Worm (Caenorhabditis elegans): ENCODE results near the gene Y48G9A.9.

Gene Y48G9A.9

DNA sequence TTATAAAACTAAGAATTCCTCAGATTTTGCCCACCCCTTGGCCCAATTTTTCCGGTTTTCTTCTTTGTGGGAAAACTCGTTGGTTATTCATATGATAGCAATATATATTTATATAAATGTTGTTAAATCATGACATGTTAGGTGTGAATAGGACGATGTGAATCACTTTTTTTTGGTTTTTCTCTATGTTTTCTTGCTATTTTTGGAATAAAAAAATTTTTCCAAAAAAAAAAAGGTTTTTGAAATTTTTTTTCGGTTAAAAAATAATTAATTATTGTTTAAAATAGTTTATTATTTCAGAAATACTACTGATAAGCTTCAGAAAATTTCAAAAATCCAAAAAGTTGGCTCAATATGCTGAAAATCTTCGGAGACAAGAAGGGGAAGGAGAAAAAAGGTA is at the start of gene Y48G9A.9:
Y48G9A.9 (plus strand) TSS at position 301 of the 400 bp plus-strand sequence.
- no peak for TF ChIP-seq ama-1 (optimal IDR thresholded peaks at IDR 0.05)
- TF ChIP-seq ceh-18 (tag; optimal IDR thresholded peaks at IDR 0.05): no peak
- TF ChIP-seq ets-4 (tag; optimal IDR thresholded peaks at IDR 0.05): no peak
- TF ChIP-seq ceh-14 (tag; optimal IDR thresholded peaks at IDR 0.05): no peak
- TF ChIP-seq unc-42 (tag; optimal IDR thresholded peaks at IDR 0.05): no peak
- TF ChIP-seq fkh-6 (tag; optimal IDR thresholded peaks at IDR 0.05): no peak
- TF ChIP-seq ceh-48 (tag; optimal IDR thresholded peaks at IDR 0.05): no peak
- no peak for TF ChIP-seq ceh-30 (tag; optimal IDR thresholded peaks at IDR 0.05)
- TF ChIP-seq nfya-1 (tag; optimal IDR thresholded peaks at IDR 0.05): no peak
- TF ChIP-seq ceh-22 (tag; optimal IDR thresholded peaks at IDR 0.05): no peak

ce11 chrIII:2047907-2048306 is 44.6 kb upstream of the Y48G9A.9 start, which contains the start of gene dpy-1:
dpy-1 (minus strand) TSS chrIII:2048007.
- no peak for TF ChIP-seq fax-1 (tag; optimal IDR thresholded peaks at IDR 0.05)
- peak; percentile 51 for TF ChIP-seq elt-2 (tag; optimal IDR thresholded peaks at IDR 0.05)

DNA sequence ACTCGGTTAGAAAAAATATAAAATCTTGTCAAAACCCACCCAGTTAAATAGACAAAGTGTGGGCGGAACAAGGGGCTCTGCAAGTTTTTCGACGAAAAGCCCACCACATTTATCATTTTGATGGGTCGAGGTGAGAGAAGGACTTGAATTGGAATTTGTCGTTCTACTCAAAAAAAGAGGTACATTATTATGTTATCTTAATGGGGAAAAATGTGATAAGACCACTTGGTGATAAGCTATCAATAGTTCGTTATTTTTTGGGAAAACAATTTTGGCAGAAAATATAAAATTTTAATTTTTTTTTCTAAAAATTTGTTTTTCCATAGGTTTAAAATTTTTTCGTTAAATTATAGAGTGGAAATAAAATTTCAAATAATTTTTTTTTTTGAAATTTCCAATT is 42.7 kb upstream of the Y48G9A.9 start:
- no peak for TF ChIP-seq ref-2 (tag; optimal IDR thresholded peaks at IDR 0.05)
- TF ChIP-seq elt-2 (tag; optimal IDR thresholded peaks at IDR 0.05): peak; percentile 85
- TF ChIP-seq ceh-6 (GFP tag; optimal IDR thresholded peaks at IDR 0.05): no peak
- TF ChIP-seq ztf-16 (tag; optimal IDR thresholded peaks at IDR 0.05): no peak
- TF ChIP-seq rnt-1 (tag; optimal IDR thresholded peaks at IDR 0.05): no peak
- TF ChIP-seq ttx-3 (tag; optimal IDR thresholded peaks at IDR 0.05): no peak
- no peak for TF ChIP-seq ahr-1 (tag; optimal IDR thresholded peaks at IDR 0.05)

DNA sequence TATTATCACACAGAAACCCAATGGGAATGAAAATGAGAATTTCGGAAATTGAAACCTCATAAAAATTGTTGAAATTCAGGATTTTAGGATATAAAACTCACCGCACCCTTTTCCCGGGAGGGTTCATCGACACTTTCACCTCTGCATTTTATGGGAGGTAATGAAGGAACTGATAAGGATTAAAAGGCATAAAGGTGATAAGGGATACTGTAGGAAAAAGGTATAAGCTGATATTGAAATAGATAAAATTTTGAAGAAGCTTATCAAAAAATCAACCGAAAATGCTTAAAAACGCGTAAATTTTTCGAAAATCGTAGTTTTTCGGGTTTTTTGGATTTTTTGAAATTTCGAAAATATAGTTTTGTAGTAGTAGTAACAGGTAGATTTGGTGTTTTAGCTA is 42.0 kb upstream of the Y48G9A.9 start:
- no peak for TF ChIP-seq fax-1 (tag; optimal IDR thresholded peaks at IDR 0.05)
- TF ChIP-seq elt-2 (tag; optimal IDR thresholded peaks at IDR 0.05): peak; percentile 40

- no peak for TF ChIP-seq unc-42 (tag; optimal IDR thresholded peaks at IDR 0.05)
- TF ChIP-seq elt-2 (tag; optimal IDR thresholded peaks at IDR 0.05): peak; percentile 98
Observed at ce11 chrIII:2053433-2053832, 39.1 kb upstream of the Y48G9A.9 start.

ce11 chrIII:2054084-2054483 is 38.4 kb upstream of the Y48G9A.9 start, which contains the start of gene M01E10.3:
M01E10.3 (minus strand) TSS chrIII:2054184.
- TF ChIP-seq unc-3 (GFP tag; conservative IDR thresholded peaks at IDR 0.05) (no peak), unc-3 (tag; optimal IDR thresholded peaks at IDR 0.05) (no peak), hlh-6 (tag; optimal IDR thresholded peaks at IDR 0.05) (no peak), K02D7.2 (tag; optimal IDR thresholded peaks at IDR 0.05) (no peak), che-1 (tag; optimal IDR thresholded peaks at IDR 0.05) (no peak), ceh-30 (tag; optimal IDR thresholded peaks at IDR 0.05) (no peak), dve-1 (tag; optimal IDR thresholded peaks at IDR 0.05) (no peak), mec-3 (tag; optimal IDR thresholded peaks at IDR 0.05; ENCODE audit: borderline replicate concordance) (no peak), sox-2 (GFP tag; IDR thresholded peaks at IDR 0.05) (no peak), odd-2 (tag; optimal IDR thresholded peaks at IDR 0.05) (no peak), F13H6.1 (tag; optimal IDR thresholded peaks at IDR 0.05) (no peak), dmd-4 (tag; optimal IDR thresholded peaks at IDR 0.05; ENCODE audit: borderline replicate concordance) (no peak), zip-5 (tag; optimal IDR thresholded peaks at IDR 0.05) (no peak), elt-4 (tag; optimal IDR thresholded peaks at IDR 0.05) (no peak), rnt-1 (tag; optimal IDR thresholded peaks at IDR 0.05) (no peak), ets-4 (tag; optimal IDR thresholded peaks at IDR 0.05) (no peak), Y22D7AL.16 (tag; optimal IDR thresholded peaks at IDR 0.05) (no peak), ceh-48 (tag; optimal IDR thresholded peaks at IDR 0.05) (no peak), tbx-2 (tag; optimal IDR thresholded peaks at IDR 0.05) (no peak), ceh-31 (tag; optimal IDR thresholded peaks at IDR 0.05) (no peak), nfya-1 (tag; optimal IDR thresholded peaks at IDR 0.05) (no peak)
